Fruit fly (Drosophila melanogaster) whole organism, pupa: ENCODE measurements around the gene CG11470.

Source experiments
- CG12605 ChIP-seq: fragments of 200-800 bp; sonication (Bioruptor generic); IDR thresholded peaks from 2 replicates; pipeline ENCODE4 v1.3.6; 2022; ENCODE audit warnings: missing biosample characterization, missing genetic modification characterization
- CG15710 ChIP-seq: fragments of 200-800 bp; sonication (Bioruptor generic); optimal IDR thresholded peaks from 2 replicates; lab custom pipeline; 2018; ENCODE audit warnings: missing biosample characterization, mild to moderate bottlenecking, missing genetic modification characterization, moderate library complexity
- CG17806 ChIP-seq: fragments of 200-800 bp; sonication (Bioruptor generic); optimal IDR thresholded peaks from 2 replicates; lab custom pipeline; 2018; ENCODE audit warnings: missing biosample characterization, mild to moderate bottlenecking, missing genetic modification characterization, moderate library complexity
- CG8301 ChIP-seq: fragments of 200-800 bp; sonication (Bioruptor generic); optimal IDR thresholded peaks from 2 replicates; lab custom pipeline; 2018; ENCODE audit warnings: missing biosample characterization, mild to moderate bottlenecking, missing genetic modification characterization
- D1 ChIP-seq: fragments of 200-800 bp; sonication (Bioruptor generic); optimal IDR thresholded peaks from 2 replicates; lab custom pipeline; 2018; ENCODE audit warnings: missing biosample characterization, mild to moderate bottlenecking, missing genetic modification characterization, moderate library complexity
- Ets98B ChIP-seq: fragments of 200-800 bp; sonication (Bioruptor generic); IDR thresholded peaks from 2 replicates; pipeline ENCODE4 v1.3.6; 2022; ENCODE audit warnings: missing biosample characterization, missing genetic modification characterization

DNA sequence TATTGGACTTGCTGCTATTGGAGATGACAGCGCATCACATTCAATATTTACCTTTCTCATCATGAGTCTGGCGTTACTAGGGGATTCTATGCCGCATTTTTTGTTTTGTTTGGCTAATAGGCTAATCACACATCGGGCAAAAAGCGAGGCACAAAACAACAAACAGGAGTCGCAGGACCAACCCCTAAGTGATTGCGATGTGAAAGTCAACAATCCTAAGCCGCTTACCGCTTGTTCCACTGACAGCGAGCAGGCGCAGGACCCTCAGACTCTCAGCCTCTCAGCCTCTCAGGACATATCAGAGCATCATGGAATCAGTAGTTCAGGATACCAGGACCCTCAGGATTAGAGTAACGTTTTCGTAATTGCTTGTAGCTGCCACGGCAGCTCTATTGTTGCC lies 13.6 kb downstream of the CG11470 start:
- TF ChIP-seq Ets98B (GFP tag; lab: Robert Waterston, UW): no peak
- TF ChIP-seq CG8301: no peak
- TF ChIP-seq D1: no peak
- TF ChIP-seq CG15710 (tag; lab: Kevin White, UChicago): no peak
- no peak for TF ChIP-seq CG12605 (GFP tag; lab: Robert Waterston, UW)
- TF ChIP-seq CG17806 (tag; lab: Kevin White, UChicago): no peak
